Worm (Caenorhabditis elegans) whole organism, young adult: ENCODE results near the gene Y39A1A.20.

Source experiments
- B0261.1 ChIP-seq: sonication (generic microtip); optimal IDR thresholded peaks from 2 replicates; lab custom pipeline; 2016; ENCODE audit warnings: mild to moderate bottlenecking, missing genetic modification characterization, moderate library complexity, missing compliant biosample characterization
- B0336.3 ChIP-seq: fragments of 200-800 bp; sonication (Bioruptor generic); IDR thresholded peaks from 2 replicates; pipeline ENCODE4 v1.3.6; 2022; ENCODE audit warnings: missing genetic modification characterization, missing compliant biosample characterization
- D2030.7 ChIP-seq: fragments of 200-800 bp; sonication (Bioruptor generic); IDR thresholded peaks from 2 replicates; pipeline ENCODE4 v1.3.6; 2022; ENCODE audit warnings: missing genetic modification reagents, missing genetic modification characterization, missing compliant biosample characterization
- F22D6.2 ChIP-seq: sonication (generic microtip); optimal IDR thresholded peaks from 2 replicates; lab custom pipeline; 2016; ENCODE audit warnings: mild to moderate bottlenecking, missing genetic modification characterization, missing compliant biosample characterization
- F23B12.7 ChIP-seq: sonication (generic microtip); optimal IDR thresholded peaks from 2 replicates; lab custom pipeline; 2017; ENCODE audit warnings: missing genetic modification characterization, mild to moderate bottlenecking, missing compliant biosample characterization, antibody characterized with exemption, moderate library complexity; ENCODE audit not compliant: insufficient read depth
- F49E8.2 ChIP-seq: sonication (generic microtip); optimal IDR thresholded peaks from 3 replicates; lab custom pipeline; 2017; ENCODE audit warnings: missing genetic modification characterization, mild to moderate bottlenecking, missing compliant biosample characterization, antibody characterized with exemption, moderate library complexity; ENCODE audit not compliant: insufficient read depth
- F57A8.1 ChIP-seq: fragments of 200-800 bp; sonication (Bioruptor generic); optimal IDR thresholded peaks from 2 replicates; lab custom pipeline; 2018; ENCODE audit warnings: mild to moderate bottlenecking, missing genetic modification characterization, moderate library complexity, missing compliant biosample characterization
- K12H6.12 ChIP-seq: fragments of 200-800 bp; sonication (Bioruptor generic); optimal IDR thresholded peaks from 2 replicates; lab custom pipeline; 2018; ENCODE audit warnings: mild to moderate bottlenecking, missing genetic modification characterization, missing compliant biosample characterization
- Y53G8AR.9 ChIP-seq: fragments of 200-800 bp; sonication (Bioruptor generic); conservative IDR thresholded peaks from 2 replicates; pipeline ENCODE4 v1.3.6; 2022; ENCODE audit warnings: missing genetic modification reagents, missing genetic modification characterization, missing compliant biosample characterization
- Y56A3A.18 ChIP-seq: fragments of 200-800 bp; sonication (Bioruptor generic); IDR thresholded peaks from 2 replicates; pipeline ENCODE4 v1.3.6; 2022; ENCODE audit warnings: missing genetic modification reagents, missing genetic modification characterization, missing compliant biosample characterization
- Y67H2A.10 ChIP-seq: fragments of 200-800 bp; sonication (Bioruptor generic); conservative IDR thresholded peaks from 2 replicates; pipeline ENCODE4 v1.3.6; 2022; ENCODE audit warnings: missing genetic modification reagents, missing genetic modification characterization, missing compliant biosample characterization
- Y95B8A.8 ChIP-seq: fragments of 200-800 bp; sonication (Bioruptor generic); IDR thresholded peaks from 2 replicates; pipeline ENCODE4 v1.3.6; 2022; ENCODE audit warnings: missing genetic modification reagents, missing genetic modification characterization, missing compliant biosample characterization
- ZK185.1 ChIP-seq: sonication (generic microtip); optimal IDR thresholded peaks from 2 replicates; lab custom pipeline; 2016; ENCODE audit warnings: mild to moderate bottlenecking, missing genetic modification characterization, missing compliant biosample characterization; ENCODE audit not compliant: poor library complexity, severe bottlenecking
- akir-1 ChIP-seq: fragments of 200-800 bp; sonication (Bioruptor generic); optimal IDR thresholded peaks from 2 replicates; lab custom pipeline; 2018; ENCODE audit warnings: mild to moderate bottlenecking, missing genetic modification characterization, moderate library complexity, missing compliant biosample characterization
- atf-7 ChIP-seq: sonication (generic microtip); optimal IDR thresholded peaks from 2 replicates; lab custom pipeline; 2017; ENCODE audit warnings: mild to moderate bottlenecking, missing genetic modification characterization, missing compliant biosample characterization
- attf-3 ChIP-seq: fragments of 200-800 bp; sonication (Bioruptor generic); conservative IDR thresholded peaks from 2 replicates; pipeline ENCODE4 v1.3.6; 2022; ENCODE audit warnings: missing genetic modification reagents, missing genetic modification characterization, missing compliant biosample characterization
- attf-6 ChIP-seq: fragments of 200-800 bp; sonication (Bioruptor generic); IDR thresholded peaks from 2 replicates; pipeline ENCODE4 v1.3.6; 2022; ENCODE audit warnings: missing genetic modification reagents, missing genetic modification characterization, missing compliant biosample characterization
- bed-1 ChIP-seq: fragments of 200-800 bp; sonication (Bioruptor generic); IDR thresholded peaks from 2 replicates; pipeline ENCODE4 v1.3.6; 2022; ENCODE audit warnings: missing genetic modification reagents, missing genetic modification characterization, missing compliant biosample characterization
- cebp-1 ChIP-seq, 2 experiments: fragments of 200-800 bp in 1 of 2; sonication (Bioruptor generic) in 1 of 2; sonication (generic microtip) in 1 of 2; IDR thresholded peaks in 1 of 2; optimal IDR thresholded peaks in 1 of 2; 2 replicates each; pipeline versions ENCODE4 v1.3.6 to Lab custom; 2017 to 2022; ENCODE audit warnings: missing compliant biosample characterization in 2 of 2, missing genetic modification characterization in 2 of 2, mild to moderate bottlenecking in 1 of 2, missing genetic modification reagents in 1 of 2, moderate library complexity in 1 of 2
- ceh-100 ChIP-seq: fragments of 200-800 bp; sonication (Bioruptor generic); IDR thresholded peaks from 2 replicates; pipeline ENCODE4 v1.3.6; 2022; ENCODE audit warnings: missing genetic modification reagents, missing genetic modification characterization, missing compliant biosample characterization
- ceh-27 ChIP-seq: fragments of 200-800 bp; sonication (Bioruptor generic); optimal IDR thresholded peaks from 2 replicates; lab custom pipeline; 2018; ENCODE audit warnings: mild to moderate bottlenecking, missing genetic modification characterization, moderate library complexity, missing compliant biosample characterization
- ceh-58 ChIP-seq: fragments of 200-800 bp; sonication (Bioruptor generic); IDR thresholded peaks from 2 replicates; pipeline ENCODE4 v1.3.6; 2022; ENCODE audit warnings: missing genetic modification characterization, missing compliant biosample characterization
- chd-7 ChIP-seq: sonication (generic microtip); optimal IDR thresholded peaks from 2 replicates; lab custom pipeline; 2016; ENCODE audit warnings: mild to moderate bottlenecking, missing genetic modification characterization, moderate library complexity, missing compliant biosample characterization
- die-1 ChIP-seq: sonication (generic microtip); optimal IDR thresholded peaks from 2 replicates; lab custom pipeline; 2016; ENCODE audit warnings: missing genotype, mild to moderate bottlenecking, missing genetic modification characterization, missing compliant biosample characterization
- efl-1 ChIP-seq: fragments of 150-350 bp; optimal IDR thresholded peaks from 2 replicates; lab custom pipeline; 2014; ENCODE audit warnings: missing biosample characterization, missing genetic modification reagents, missing genetic modification characterization
- egl-44 ChIP-seq: fragments of 200-800 bp; sonication (Bioruptor generic); IDR thresholded peaks from 2 replicates; pipeline ENCODE4 v1.3.6; 2022; ENCODE audit warnings: missing genetic modification reagents, missing genetic modification characterization, missing compliant biosample characterization
- ekl-4 ChIP-seq: fragments of 200-800 bp; sonication (Bioruptor generic); IDR thresholded peaks from 2 replicates; pipeline ENCODE4 v1.3.6; 2022; ENCODE audit warnings: missing genetic modification reagents, missing genetic modification characterization, missing compliant biosample characterization
- fkh-3 ChIP-seq: sonication (generic microtip); optimal IDR thresholded peaks from 2 replicates; lab custom pipeline; 2016; ENCODE audit warnings: mild to moderate bottlenecking, missing genetic modification characterization, missing compliant biosample characterization
- him-1 ChIP-seq: sonication (generic microtip); optimal IDR thresholded peaks from 2 replicates; lab custom pipeline; 2016; ENCODE audit warnings: missing genotype, missing genetic modification reagents, missing genetic modification characterization, missing compliant biosample characterization
- hlh-12 ChIP-seq: sonication (generic microtip); optimal IDR thresholded peaks from 2 replicates; lab custom pipeline; 2016; ENCODE audit warnings: missing genetic modification characterization, missing compliant biosample characterization
- hmg-1.2 ChIP-seq: fragments of 200-800 bp; sonication (Bioruptor generic); IDR thresholded peaks from 2 replicates; pipeline ENCODE4 v1.3.6; 2022; ENCODE audit warnings: missing genetic modification reagents, missing genetic modification characterization, missing compliant biosample characterization
- hsf-1 ChIP-seq: fragments of 200-800 bp; sonication (Bioruptor generic); IDR thresholded peaks from 2 replicates; pipeline ENCODE4 v1.3.6; 2022; ENCODE audit warnings: missing genetic modification reagents, missing genetic modification characterization, missing compliant biosample characterization
- let-526 ChIP-seq: fragments of 200-800 bp; sonication (Bioruptor generic); IDR thresholded peaks from 2 replicates; pipeline ENCODE4 v1.3.6; 2022; ENCODE audit warnings: missing genetic modification reagents, missing genetic modification characterization, missing compliant biosample characterization
- lin-35 ChIP-seq, 3 experiments: fragments of 150-350 bp in 2 of 3; sonication (generic microtip) in 1 of 3; optimal IDR thresholded peaks; 2 replicates each; lab custom pipeline; 2014 to 2018; ENCODE audit warnings: missing biosample characterization in 3 of 3, missing genetic modification characterization in 3 of 3, missing genetic modification reagents in 3 of 3
- lsy-27 ChIP-seq: sonication (generic microtip); optimal IDR thresholded peaks from 2 replicates; lab custom pipeline; 2017; ENCODE audit warnings: missing genetic modification characterization, mild to moderate bottlenecking, missing compliant biosample characterization, antibody characterized with exemption, missing genotype, borderline replicate concordance; ENCODE audit not compliant: insufficient read depth
- madf-3 ChIP-seq: fragments of 200-800 bp; sonication (Bioruptor generic); IDR thresholded peaks from 2 replicates; pipeline ENCODE4 v1.3.6; 2022; ENCODE audit warnings: missing genetic modification reagents, missing genetic modification characterization, missing compliant biosample characterization
- madf-8 ChIP-seq: fragments of 200-800 bp; sonication (Bioruptor generic); conservative IDR thresholded peaks from 2 replicates; pipeline ENCODE4 v1.3.6; 2022; ENCODE audit warnings: missing genetic modification reagents, missing genetic modification characterization, missing compliant biosample characterization
- mes-4 ChIP-seq: sonication (generic microtip); optimal IDR thresholded peaks from 2 replicates; lab custom pipeline; 2016; ENCODE audit warnings: missing genotype, missing genetic modification characterization, missing compliant biosample characterization
- nfya-1 ChIP-seq: sonication (generic microtip); optimal IDR thresholded peaks from 2 replicates; lab custom pipeline; 2017; ENCODE audit warnings: antibody characterized with exemption, missing compliant biosample characterization, missing genetic modification characterization, borderline replicate concordance; ENCODE audit not compliant: insufficient read depth
- nfyb-1 ChIP-seq: fragments of 200-800 bp; sonication (Bioruptor generic); IDR thresholded peaks from 2 replicates; pipeline ENCODE4 v1.3.6; 2022; ENCODE audit warnings: missing genetic modification reagents, missing genetic modification characterization, missing compliant biosample characterization
- nhr-80 ChIP-seq: sonication (generic microtip); optimal IDR thresholded peaks from 2 replicates; lab custom pipeline; 2016; ENCODE audit warnings: missing genetic modification characterization, missing compliant biosample characterization
- pbrm-1 ChIP-seq: fragments of 200-800 bp; sonication (Bioruptor generic); IDR thresholded peaks from 2 replicates; pipeline ENCODE4 v1.3.6; 2022; ENCODE audit warnings: missing genetic modification reagents, missing genetic modification characterization, missing compliant biosample characterization
- rcor-1 ChIP-seq: fragments of 200-800 bp; sonication (Bioruptor generic); IDR thresholded peaks from 2 replicates; pipeline ENCODE4 v1.3.6; 2022; ENCODE audit warnings: missing genetic modification reagents, missing genetic modification characterization, missing compliant biosample characterization
- rec-8 ChIP-seq, 2 experiments: sonication (generic microtip); optimal IDR thresholded peaks; 2 replicates each; lab custom pipeline; 2016; ENCODE audit warnings: mild to moderate bottlenecking in 2 of 2, missing genetic modification characterization in 2 of 2, missing genetic modification reagents in 2 of 2, missing genotype in 2 of 2, missing biosample characterization in 1 of 2, missing compliant biosample characterization in 1 of 2, moderate library complexity in 1 of 2
- ztf-18 ChIP-seq: sonication (generic microtip); optimal IDR thresholded peaks from 2 replicates; lab custom pipeline; 2016; ENCODE audit warnings: missing genotype, mild to moderate bottlenecking, missing genetic modification characterization, missing compliant biosample characterization
- ztf-26 ChIP-seq: sonication (generic microtip); optimal IDR thresholded peaks from 2 replicates; lab custom pipeline; 2017; ENCODE audit warnings: missing genetic modification characterization, missing compliant biosample characterization

The Y39A1A.20 gene

ce11 chrIII:10706972-10707438 lies 6.6 kb upstream of the Y39A1A.20 start, which contains the start of the genes Y39A1A.21 and Y39A1A.22 (continued):
- TF ChIP-seq lsy-27 (tag; lab: Kevin White, UChicago) (no peak), D2030.7 (GFP tag; lab: Robert Waterston, UW) (peak; percentile 42; the same call in 1 of the 2 replicates), madf-3 (GFP tag; lab: Robert Waterston, UW) (0 out of 2 replicates have a peak, but pooled peaks have one; percentile 43), ceh-27 (GFP tag; lab: Kevin White, UChicago) (peak; percentile 57), hlh-12 (tag; lab: Kevin White, UChicago) (no peak), bed-1 (GFP tag; lab: Robert Waterston, UW) (no peak), nhr-80 (tag; lab: Kevin White, UChicago) (peak; percentile 70), ceh-58 (GFP tag; lab: Robert Waterston, UW) (no peak), madf-8 (GFP tag; lab: Robert Waterston, UW) (peak; percentile 40; the same call in 1 of the 2 replicates), Y56A3A.18 (GFP tag; lab: Robert Waterston, UW) (0 out of 2 replicates have a peak, but pooled peaks have one; percentile 14), nfya-1 (tag; lab: Kevin White, UChicago) (no peak), F49E8.2 (no peak), nfyb-1 (GFP tag; lab: Robert Waterston, UW) (peak; percentile 88), B0336.3 (peak; percentile 70), ceh-100 (peak; percentile 75), efl-1 (GFP tag; lab: Kevin White, UChicago) (peak; percentile 28), atf-7 (tag; lab: Kevin White, UChicago) (peak; percentile 58), akir-1 (no peak), F57A8.1 (no peak), Y67H2A.10 (GFP tag; lab: Robert Waterston, UW) (no peak), let-526 (GFP tag; lab: Robert Waterston, UW) (no peak), hmg-1.2 (peak; percentile 46), ekl-4 (GFP tag; lab: Robert Waterston, UW) (peak; percentile 74; the same call in 1 of the 2 replicates), die-1 (tag; lab: Kevin White, UChicago) (no peak), egl-44 (GFP tag; lab: Robert Waterston, UW) (peak; percentile 65; the same call in 1 of the 2 replicates), chd-7 (tag; lab: Kevin White, UChicago) (peak; percentile 50), K12H6.12 (tag; lab: Kevin White, UChicago) (peak; percentile 11), F22D6.2 (tag; lab: Kevin White, UChicago) (no peak), mes-4 (tag; lab: Kevin White, UChicago) (no peak), fkh-3 (no peak), attf-3 (GFP tag; lab: Robert Waterston, UW) (0 out of 2 replicates have a peak, but pooled peaks have one; percentile 31), rec-8 (tag; optimal IDR thresholded peaks at IDR 0.05; lab: Kevin White, UChicago) (no peak), cebp-1 (GFP tag; IDR thresholded peaks at IDR 0.05; lab: Robert Waterston, UW) (no peak), cebp-1 (tag; optimal IDR thresholded peaks at IDR 0.05; lab: Kevin White, UChicago) (peak; percentile 83), hsf-1 (GFP tag; lab: Robert Waterston, UW) (0 out of 2 replicates have a peak, but pooled peaks have one; percentile 37), rcor-1 (GFP tag; lab: Robert Waterston, UW) (peak; percentile 79), ZK185.1 (tag; lab: Kevin White, UChicago) (peak; percentile 79), Y53G8AR.9 (GFP tag; lab: Robert Waterston, UW) (peak; percentile 91), attf-6 (GFP tag; lab: Robert Waterston, UW) (no peak), ztf-18 (tag; lab: Kevin White, UChicago) (peak; percentile 99), Y95B8A.8 (GFP tag; lab: Robert Waterston, UW) (peak; percentile 43; the same call in 1 of the 2 replicates), lin-35 (GFP tag; optimal IDR thresholded peaks at IDR 0.05; lab: Kevin White, UChicago) (peak in 1 of 3 experiments; percentile 78), B0261.1 (tag; lab: Kevin White, UChicago) (no peak), pbrm-1 (peak; percentile 74), F23B12.7 (tag; lab: Kevin White, UChicago) (peak; percentile 55), ztf-26 (peak; percentile 41), him-1 (peak; percentile 73)
